Worm (Caenorhabditis elegans) whole organism, young adult: Measurements from ENCODE around the gene F17E9.2.
A peak's percentile ranks its signal among the peaks of the same experiment; 100 is the strongest.

Source experiments
- B0261.1 ChIP-seq: sonication (generic microtip); optimal IDR thresholded peaks from 2 replicates; lab custom pipeline; 2016; ENCODE audit warnings: mild to moderate bottlenecking, missing genetic modification characterization, moderate library complexity, missing compliant biosample characterization
- C17E4.6 ChIP-seq: fragments of 200-800 bp; sonication (Bioruptor generic); IDR thresholded peaks from 2 replicates; pipeline ENCODE4 v1.3.6; 2022; ENCODE audit warnings: missing genetic modification reagents, missing genetic modification characterization, missing compliant biosample characterization
- F23B12.7 ChIP-seq: sonication (generic microtip); optimal IDR thresholded peaks from 2 replicates; lab custom pipeline; 2017; ENCODE audit warnings: missing genetic modification characterization, mild to moderate bottlenecking, missing compliant biosample characterization, antibody characterized with exemption, moderate library complexity; ENCODE audit not compliant: insufficient read depth
- F33H1.4 ChIP-seq: fragments of 200-800 bp; sonication (Bioruptor generic); IDR thresholded peaks from 2 replicates; pipeline ENCODE4 v1.3.6; 2022; ENCODE audit warnings: missing genetic modification reagents, missing genetic modification characterization, missing compliant biosample characterization
- F52B5.7 ChIP-seq: sonication (generic microtip); optimal IDR thresholded peaks from 2 replicates; lab custom pipeline; 2016; ENCODE audit warnings: mild to moderate bottlenecking, missing genetic modification characterization, missing compliant biosample characterization
- Y53G8AR.9 ChIP-seq: fragments of 200-800 bp; sonication (Bioruptor generic); conservative IDR thresholded peaks from 2 replicates; pipeline ENCODE4 v1.3.6; 2022; ENCODE audit warnings: missing genetic modification reagents, missing genetic modification characterization, missing compliant biosample characterization
- Y95B8A.8 ChIP-seq: fragments of 200-800 bp; sonication (Bioruptor generic); IDR thresholded peaks from 2 replicates; pipeline ENCODE4 v1.3.6; 2022; ENCODE audit warnings: missing genetic modification reagents, missing genetic modification characterization, missing compliant biosample characterization
- ama-1 ChIP-seq, 3 experiments: fragments of 150-350 bp in 1 of 3; sonication (generic microtip) in 2 of 3; optimal IDR thresholded peaks; 2 replicates each; lab custom pipeline; 2014 to 2018; ENCODE audit warnings: missing biosample characterization in 2 of 3, missing genetic modification characterization in 2 of 3, missing genetic modification reagents in 2 of 3
- atf-7 ChIP-seq: sonication (generic microtip); optimal IDR thresholded peaks from 2 replicates; lab custom pipeline; 2017; ENCODE audit warnings: mild to moderate bottlenecking, missing genetic modification characterization, missing compliant biosample characterization
- attf-5 ChIP-seq: fragments of 200-800 bp; sonication (Bioruptor generic); optimal IDR thresholded peaks from 2 replicates; lab custom pipeline; 2018; ENCODE audit warnings: mild to moderate bottlenecking, missing genetic modification characterization, missing compliant biosample characterization
- cebp-1 ChIP-seq, 2 experiments: fragments of 200-800 bp in 1 of 2; sonication (Bioruptor generic) in 1 of 2; sonication (generic microtip) in 1 of 2; IDR thresholded peaks in 1 of 2; optimal IDR thresholded peaks in 1 of 2; 2 replicates each; pipeline versions ENCODE4 v1.3.6 to Lab custom; 2017 to 2022; ENCODE audit warnings: missing compliant biosample characterization in 2 of 2, missing genetic modification characterization in 2 of 2, mild to moderate bottlenecking in 1 of 2, missing genetic modification reagents in 1 of 2, moderate library complexity in 1 of 2
- ceh-100 ChIP-seq: fragments of 200-800 bp; sonication (Bioruptor generic); IDR thresholded peaks from 2 replicates; pipeline ENCODE4 v1.3.6; 2022; ENCODE audit warnings: missing genetic modification reagents, missing genetic modification characterization, missing compliant biosample characterization
- ceh-27 ChIP-seq: fragments of 200-800 bp; sonication (Bioruptor generic); optimal IDR thresholded peaks from 2 replicates; lab custom pipeline; 2018; ENCODE audit warnings: mild to moderate bottlenecking, missing genetic modification characterization, moderate library complexity, missing compliant biosample characterization
- ceh-58 ChIP-seq: fragments of 200-800 bp; sonication (Bioruptor generic); IDR thresholded peaks from 2 replicates; pipeline ENCODE4 v1.3.6; 2022; ENCODE audit warnings: missing genetic modification characterization, missing compliant biosample characterization
- dpl-1 ChIP-seq: fragments of 150-350 bp; optimal IDR thresholded peaks from 2 replicates; lab custom pipeline; 2014; ENCODE audit warnings: missing biosample characterization, missing genetic modification reagents, missing genetic modification characterization
- egrh-3 ChIP-seq: fragments of 200-800 bp; sonication (Bioruptor generic); IDR thresholded peaks from 2 replicates; pipeline ENCODE4 v1.3.6; 2022; ENCODE audit warnings: missing genetic modification reagents, missing genetic modification characterization, missing compliant biosample characterization
- fkh-3 ChIP-seq: sonication (generic microtip); optimal IDR thresholded peaks from 2 replicates; lab custom pipeline; 2016; ENCODE audit warnings: mild to moderate bottlenecking, missing genetic modification characterization, missing compliant biosample characterization
- hmg-1.2 ChIP-seq: fragments of 200-800 bp; sonication (Bioruptor generic); IDR thresholded peaks from 2 replicates; pipeline ENCODE4 v1.3.6; 2022; ENCODE audit warnings: missing genetic modification reagents, missing genetic modification characterization, missing compliant biosample characterization
- lin-26 ChIP-seq: fragments of 200-800 bp; sonication (Bioruptor generic); IDR thresholded peaks from 2 replicates; pipeline ENCODE4 v1.3.6; 2022; ENCODE audit warnings: missing genetic modification reagents, missing genetic modification characterization, missing compliant biosample characterization
- lin-40 ChIP-seq: sonication (generic microtip); optimal IDR thresholded peaks from 2 replicates; lab custom pipeline; 2016; ENCODE audit warnings: missing genetic modification characterization, mild to moderate bottlenecking, missing compliant biosample characterization, missing genotype, missing genetic modification reagents
- lin-54 ChIP-seq: fragments of 200-800 bp; sonication (Bioruptor generic); optimal IDR thresholded peaks from 2 replicates; lab custom pipeline; 2018; ENCODE audit warnings: mild to moderate bottlenecking, missing genetic modification characterization, missing compliant biosample characterization
- lsl-1 ChIP-seq: fragments of 200-800 bp; sonication (Bioruptor generic); optimal IDR thresholded peaks from 2 replicates; lab custom pipeline; 2018; ENCODE audit warnings: mild to moderate bottlenecking, missing genetic modification characterization, moderate library complexity, missing compliant biosample characterization
- madf-3 ChIP-seq: fragments of 200-800 bp; sonication (Bioruptor generic); IDR thresholded peaks from 2 replicates; pipeline ENCODE4 v1.3.6; 2022; ENCODE audit warnings: missing genetic modification reagents, missing genetic modification characterization, missing compliant biosample characterization
- madf-6 ChIP-seq: fragments of 200-800 bp; sonication (Bioruptor generic); IDR thresholded peaks from 2 replicates; pipeline ENCODE4 v1.3.6; 2022; ENCODE audit warnings: missing genetic modification reagents, missing genetic modification characterization, missing compliant biosample characterization
- mcd-1 ChIP-seq: fragments of 200-800 bp; sonication (Bioruptor generic); IDR thresholded peaks from 2 replicates; pipeline ENCODE4 v1.3.6; 2022; ENCODE audit warnings: missing genetic modification reagents, missing genetic modification characterization, missing compliant biosample characterization
- nfya-2 ChIP-seq: fragments of 200-800 bp; sonication (Bioruptor generic); IDR thresholded peaks from 2 replicates; pipeline ENCODE4 v1.3.6; 2022; ENCODE audit warnings: missing genetic modification reagents, missing genetic modification characterization, missing compliant biosample characterization
- nfyb-1 ChIP-seq: fragments of 200-800 bp; sonication (Bioruptor generic); IDR thresholded peaks from 2 replicates; pipeline ENCODE4 v1.3.6; 2022; ENCODE audit warnings: missing genetic modification reagents, missing genetic modification characterization, missing compliant biosample characterization
- nhr-120 ChIP-seq: fragments of 200-800 bp; sonication (Bioruptor generic); IDR thresholded peaks from 2 replicates; pipeline ENCODE4 v1.3.6; 2022; ENCODE audit warnings: missing genetic modification characterization, missing compliant biosample characterization
- nhr-80 ChIP-seq: sonication (generic microtip); optimal IDR thresholded peaks from 2 replicates; lab custom pipeline; 2016; ENCODE audit warnings: missing genetic modification characterization, missing compliant biosample characterization
- pbrm-1 ChIP-seq: fragments of 200-800 bp; sonication (Bioruptor generic); IDR thresholded peaks from 2 replicates; pipeline ENCODE4 v1.3.6; 2022; ENCODE audit warnings: missing genetic modification reagents, missing genetic modification characterization, missing compliant biosample characterization
- pha-4 ChIP-seq: fragments of 150-350 bp; sonication (generic microtip); optimal IDR thresholded peaks from 2 replicates; lab custom pipeline; 2014; ENCODE audit warnings: missing biosample characterization, missing genetic modification reagents, missing genetic modification characterization
- rcor-1 ChIP-seq: fragments of 200-800 bp; sonication (Bioruptor generic); IDR thresholded peaks from 2 replicates; pipeline ENCODE4 v1.3.6; 2022; ENCODE audit warnings: missing genetic modification reagents, missing genetic modification characterization, missing compliant biosample characterization
- sea-2 ChIP-seq: fragments of 200-800 bp; sonication (Bioruptor generic); IDR thresholded peaks from 2 replicates; pipeline ENCODE4 v1.3.6; 2022; ENCODE audit warnings: missing genetic modification characterization, missing compliant biosample characterization
- snpc-1.3 ChIP-seq: sonication (generic microtip); optimal IDR thresholded peaks from 2 replicates; lab custom pipeline; 2017; ENCODE audit warnings: missing genetic modification characterization, mild to moderate bottlenecking, missing compliant biosample characterization, antibody characterized with exemption, moderate library complexity, missing genotype, missing genetic modification reagents; ENCODE audit not compliant: insufficient read depth
- snpc-4 ChIP-seq, 5 experiments: fragments of 150-350 bp in 1 of 5; sonication (generic microtip) in 4 of 5; optimal IDR thresholded peaks; 2 replicates each; lab custom pipeline; 2014 to 2018; ENCODE audit warnings: missing genetic modification characterization in 5 of 5, missing biosample characterization in 3 of 5, antibody characterized with exemption in 2 of 5, mild to moderate bottlenecking in 2 of 5, missing compliant biosample characterization in 2 of 5, missing genotype in 2 of 5, moderate library complexity in 2 of 5, missing genetic modification reagents in 1 of 5
- somi-1 ChIP-seq: fragments of 200-800 bp; sonication (Bioruptor generic); optimal IDR thresholded peaks from 2 replicates; lab custom pipeline; 2018; ENCODE audit warnings: mild to moderate bottlenecking, missing genetic modification characterization, missing compliant biosample characterization
- tbp1 ChIP-seq: fragments of 200-800 bp; sonication (Bioruptor generic); optimal IDR thresholded peaks from 2 replicates; lab custom pipeline; 2018; ENCODE audit warnings: mild to moderate bottlenecking, missing genetic modification characterization, missing compliant biosample characterization
- tlf-1 ChIP-seq: fragments of 200-800 bp; sonication (Bioruptor generic); optimal IDR thresholded peaks from 2 replicates; lab custom pipeline; 2018; ENCODE audit warnings: mild to moderate bottlenecking, missing genetic modification characterization, missing compliant biosample characterization
- unc-130 ChIP-seq: sonication (generic microtip); optimal IDR thresholded peaks from 2 replicates; lab custom pipeline; 2016; ENCODE audit warnings: missing genetic modification reagents, missing genetic modification characterization, missing compliant biosample characterization
- xnd-1 ChIP-seq: sonication (generic microtip); optimal IDR thresholded peaks from 2 replicates; lab custom pipeline; 2016; ENCODE audit warnings: missing genotype, missing genetic modification reagents, missing genetic modification characterization, missing compliant biosample characterization

Gene F17E9.2

DNA sequence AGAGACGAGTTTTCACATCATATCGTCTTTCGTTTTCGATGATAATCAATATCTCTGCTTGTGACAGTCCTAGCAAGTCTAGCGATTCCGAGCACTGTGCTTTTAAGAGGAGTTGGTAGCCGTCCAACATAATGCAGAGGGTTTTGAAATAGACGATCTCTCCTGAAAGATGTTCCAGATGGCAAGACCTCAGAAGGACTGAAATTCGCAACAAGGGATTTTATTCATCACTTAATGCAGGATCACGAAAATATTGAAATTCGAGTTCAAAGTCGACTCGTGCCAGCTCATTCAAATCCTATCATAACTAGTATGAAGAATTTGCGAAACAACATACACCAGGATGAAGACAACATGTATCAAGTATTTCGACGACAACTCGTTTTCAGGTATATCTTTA, 21.8 kb downstream of the F17E9.2 start, which contains the start of gene D2096.7 (continued):
- TF ChIP-seq sea-2 (GFP tag; lab: Robert Waterston, UW), result no peak
- peak; percentile 89 for TF ChIP-seq snpc-1.3
- TF ChIP-seq egrh-3 (GFP tag; lab: Robert Waterston, UW), result no peak
- TF ChIP-seq unc-130 (GFP tag; lab: Kevin White, UChicago), result peak; percentile 89

DNA sequence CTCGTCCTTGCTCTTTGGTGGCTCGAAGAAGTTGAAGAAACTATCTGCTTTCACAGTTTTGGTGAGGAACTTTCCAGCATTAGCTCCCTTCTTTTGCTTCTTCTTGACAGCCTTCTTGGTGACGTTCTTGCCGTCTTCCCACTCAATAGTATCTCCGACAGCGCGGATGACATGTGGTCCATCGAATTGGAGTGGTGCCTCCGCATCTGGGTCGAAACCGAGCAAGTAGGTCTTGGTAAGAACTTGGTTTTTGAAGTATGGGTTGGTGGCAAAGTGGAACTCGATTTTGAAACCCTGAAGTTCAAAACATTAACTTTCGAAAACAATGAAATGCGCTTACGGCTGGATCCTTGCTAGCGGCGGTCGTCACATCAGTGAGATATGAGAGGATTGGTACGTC, 22.6 kb downstream of the F17E9.2 start:
- no peak for TF ChIP-seq unc-130 (GFP tag; lab: Kevin White, UChicago)
- 0 out of 2 replicates have a peak, but pooled peaks have one; percentile 80 for TF ChIP-seq ceh-58
- TF ChIP-seq nfya-2 (GFP tag; lab: Robert Waterston, UW), result no peak
- 0 out of 2 replicates have a peak, but pooled peaks have one; percentile 12 for TF ChIP-seq nhr-120
- no peak for TF ChIP-seq ceh-100 (GFP tag; lab: Robert Waterston, UW)
- peak; percentile 51; the same call in 1 of the 2 replicates for TF ChIP-seq lin-26 (GFP tag; lab: Robert Waterston, UW)
- no peak for TF ChIP-seq rcor-1 (GFP tag; lab: Robert Waterston, UW)
- TF ChIP-seq fkh-3 (tag; lab: Kevin White, UChicago), result no peak
- no peak for TF ChIP-seq tlf-1 (GFP tag; lab: Kevin White, UChicago)
- TF ChIP-seq B0261.1, result no peak
- TF ChIP-seq madf-3, result no peak

DNA sequence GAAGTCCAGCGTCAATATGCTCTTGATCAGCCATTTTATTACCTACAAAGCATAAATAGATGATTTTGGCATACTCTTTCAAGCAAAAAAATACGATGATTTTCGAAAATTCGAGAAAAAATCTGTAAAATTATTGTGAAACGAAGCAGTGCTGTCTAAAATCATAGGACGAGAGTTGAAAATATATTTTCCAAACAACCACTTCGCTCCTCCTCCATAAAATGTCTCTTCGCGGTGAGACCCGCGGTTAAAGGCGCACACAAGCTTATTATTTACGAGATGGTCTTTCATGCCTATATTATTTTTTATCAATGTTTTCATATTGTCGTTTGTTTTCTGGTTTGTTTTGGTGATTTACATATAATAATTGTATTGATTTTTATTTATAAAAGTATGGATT, 23.6 kb downstream of the F17E9.2 start, which contains the start of gene nap-1:
nap-1 (minus strand) TSS at position 42 of the 400 bp plus-strand sequence.
- TF ChIP-seq tbp1 (peak; percentile 55), lin-40 (tag; lab: Kevin White, UChicago) (peak; percentile 37), ama-1 (optimal IDR thresholded peaks at IDR 0.05; lab: Kevin White, UChicago) (no peak), ama-1 (GFP tag; optimal IDR thresholded peaks at IDR 0.05; lab: Kevin White, UChicago) (no peak), pha-4 (tag; lab: Kevin White, UChicago) (no peak), Y95B8A.8 (no peak), Y53G8AR.9 (GFP tag; lab: Robert Waterston, UW) (no peak), dpl-1 (GFP tag; lab: Kevin White, UChicago) (peak; percentile 6), F23B12.7 (tag; lab: Kevin White, UChicago) (peak; percentile 40), F52B5.7 (tag; lab: Kevin White, UChicago) (no peak), snpc-1.3 (peak; percentile 6), somi-1 (GFP tag; lab: Kevin White, UChicago) (no peak), madf-6 (GFP tag; lab: Robert Waterston, UW) (peak; percentile 50; the same call in 1 of the 2 replicates), lin-54 (GFP tag; lab: Kevin White, UChicago) (peak; percentile 26), F33H1.4 (GFP tag; lab: Robert Waterston, UW) (peak; percentile 92), nfyb-1 (GFP tag; lab: Robert Waterston, UW) (0 out of 2 replicates have a peak, but pooled peaks have one; percentile 49), hmg-1.2 (GFP tag; lab: Robert Waterston, UW) (peak; percentile 34; the same call in 1 of the 2 replicates), madf-3 (no peak), attf-5 (GFP tag; lab: Kevin White, UChicago) (peak; percentile 75), cebp-1 (GFP tag; IDR thresholded peaks at IDR 0.05; lab: Robert Waterston, UW) (peak; percentile 63; the same call in 1 of the 2 replicates), cebp-1 (tag; optimal IDR thresholded peaks at IDR 0.05; lab: Kevin White, UChicago) (peak; percentile 75), snpc-4 (GFP tag; optimal IDR thresholded peaks at IDR 0.05; lab: Kevin White, UChicago) (no peak), snpc-4 (tag; optimal IDR thresholded peaks at IDR 0.05; lab: Kevin White, UChicago) (peak in 2 of 4 experiments; percentile 53 to 80), mcd-1 (GFP tag; lab: Robert Waterston, UW) (no peak), atf-7 (tag; lab: Kevin White, UChicago) (no peak), xnd-1 (tag; lab: Kevin White, UChicago) (no peak), ceh-27 (GFP tag; lab: Kevin White, UChicago) (peak; percentile 55), lsl-1 (GFP tag; lab: Kevin White, UChicago) (peak; percentile 28), nhr-80 (peak; percentile 58), C17E4.6 (GFP tag; lab: Robert Waterston, UW) (no peak), rcor-1 (GFP tag; lab: Robert Waterston, UW) (peak; percentile 51; the same call in 1 of the 2 replicates), pbrm-1 (peak; percentile 27; the same call in 1 of the 2 replicates), nfya-2 (GFP tag; lab: Robert Waterston, UW) (no peak)
